Worm (Caenorhabditis elegans) whole organism, L1 larva: Measurements from ENCODE around the gene sulp-7.

Experiments
- C34B4.2 ChIP-seq: sonication (generic microtip); optimal IDR thresholded peaks from 2 replicates; lab custom pipeline; 2017; ENCODE audit warnings: mild to moderate bottlenecking, missing genetic modification characterization, missing compliant biosample characterization
- blmp-1 ChIP-seq: fragments of 150-350 bp; optimal IDR thresholded peaks from 2 replicates; lab custom pipeline; 2014; ENCODE audit warnings: missing biosample characterization, missing genetic modification characterization
- ceh-88 ChIP-seq: fragments of 200-800 bp; sonication (Bioruptor generic); IDR thresholded peaks from 2 replicates; pipeline ENCODE4 v1.3.6; 2022; ENCODE audit warnings: missing genetic modification characterization, missing compliant biosample characterization
- elt-3 ChIP-seq, 6 experiments: fragments of 150-350 bp in 1 of 6; sonication (generic microtip); optimal IDR thresholded peaks; 2 replicates each; lab custom pipeline; 2017 to 2018; ENCODE audit warnings: missing biosample characterization in 6 of 6, missing genetic modification characterization in 6 of 6, inconsistent platforms in 1 of 6
- mab-9 ChIP-seq: fragments of 200-800 bp; sonication (Bioruptor generic); IDR thresholded peaks from 2 replicates; pipeline ENCODE4 v1.3.6; 2022; ENCODE audit warnings: missing genetic modification reagents, missing genetic modification characterization, missing compliant biosample characterization
- nhr-11 ChIP-seq: fragments of 150-350 bp; optimal IDR thresholded peaks from 2 replicates; lab custom pipeline; 2014; ENCODE audit warnings: missing biosample characterization, missing genetic modification characterization
- nhr-12 ChIP-seq: sonication (generic microtip); optimal IDR thresholded peaks from 2 replicates; lab custom pipeline; 2017; ENCODE audit warnings: missing biosample characterization, missing genetic modification characterization
- pax-3 ChIP-seq: fragments of 200-800 bp; sonication (Bioruptor generic); optimal IDR thresholded peaks from 2 replicates; lab custom pipeline; 2018; ENCODE audit warnings: mild to moderate bottlenecking, missing genetic modification characterization, moderate library complexity, missing compliant biosample characterization
- zip-4 ChIP-seq: fragments of 200-800 bp; sonication (Bioruptor generic); optimal IDR thresholded peaks from 2 replicates; lab custom pipeline; 2018; ENCODE audit warnings: mild to moderate bottlenecking, missing genetic modification characterization, moderate library complexity, missing compliant biosample characterization

sulp-7 gene

DNA sequence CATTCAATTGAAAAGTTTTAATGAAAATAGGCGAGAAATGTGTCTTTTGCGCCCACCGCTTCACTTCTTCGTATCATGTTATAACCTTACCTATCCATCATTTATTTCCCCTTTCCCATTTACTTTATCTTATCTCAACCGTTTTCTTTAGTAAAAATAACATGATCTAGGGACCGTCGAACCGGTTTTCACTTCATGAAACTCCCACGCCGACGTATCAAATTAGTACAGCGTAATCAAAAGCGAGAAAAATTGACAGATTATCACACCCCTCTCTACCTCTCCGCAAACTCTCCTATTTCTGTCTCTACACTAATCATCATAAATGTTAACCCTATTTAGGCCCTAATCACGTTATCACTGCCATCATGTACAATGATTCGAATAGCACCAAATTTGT is 56.5 kb downstream of the sulp-7 start (continued):
- TF ChIP-seq pax-3 (tag; lab: Kevin White, UChicago), result no peak
- TF ChIP-seq mab-9, result no peak
- no peak for TF ChIP-seq ceh-88
- no peak for TF ChIP-seq C34B4.2
- peak; percentile 93 for TF ChIP-seq blmp-1 (tag; lab: Kevin White, UChicago)
- no peak for TF ChIP-seq nhr-12 (tag; lab: Kevin White, UChicago)
- peak in 5 of 6 experiments; percentile 81 to 97 (median 91) for TF ChIP-seq elt-3 (tag; optimal IDR thresholded peaks at IDR 0.05; lab: Kevin White, UChicago)
- TF ChIP-seq nhr-11 (tag; lab: Kevin White, UChicago), result no peak
- TF ChIP-seq zip-4 (GFP tag; lab: Kevin White, UChicago), result no peak
